Worm (Caenorhabditis elegans) whole organism, L1 larva: ENCODE measurements around the gene pdi-1.

Experiments used
- ces-1 ChIP-seq: fragments of 150-350 bp; optimal IDR thresholded peaks from 2 replicates; lab custom pipeline; 2014; ENCODE audit warnings: missing biosample characterization, missing genetic modification reagents, missing genetic modification characterization
- fos-1 ChIP-seq: fragments of 150-350 bp; optimal IDR thresholded peaks from 2 replicates; lab custom pipeline; 2014; ENCODE audit warnings: missing biosample characterization, missing genetic modification characterization
- ztf-4 ChIP-seq: fragments of 150-350 bp; optimal IDR thresholded peaks from 2 replicates; lab custom pipeline; 2014; ENCODE audit warnings: missing biosample characterization, missing genetic modification characterization

DNA sequence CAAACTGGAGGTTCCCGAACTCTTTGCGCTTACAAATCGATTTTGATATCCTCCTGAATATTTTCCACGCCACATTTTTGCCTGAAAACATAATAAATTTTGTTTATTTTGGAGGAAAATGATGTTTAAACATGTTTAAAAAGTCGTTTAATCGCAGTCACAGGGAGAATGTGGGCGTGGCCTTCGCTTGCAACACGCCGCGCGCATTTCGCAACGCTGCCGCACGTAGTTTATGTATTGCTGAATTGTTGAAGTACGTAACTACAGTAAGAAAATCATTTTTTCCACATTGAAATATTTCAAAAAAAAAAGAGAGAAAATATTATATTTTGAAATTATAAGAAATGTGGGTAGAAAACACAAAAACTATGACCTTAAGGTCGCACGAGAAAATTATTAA, 37.0 kb downstream of the pdi-1 start, which contains the start of gene C46F11.4:
- no peak for TF ChIP-seq ztf-4
- TF ChIP-seq fos-1 (tag; lab: Kevin White, UChicago) = no peak
- TF ChIP-seq ces-1 (GFP tag; lab: Kevin White, UChicago) = no peak
